Fruit fly (Drosophila melanogaster) whole organism, embryonic: Measurements from ENCODE around the gene p-cup.

Experiments used
- Ada2b ChIP-seq: fragments of 200-800 bp; sonication (Bioruptor generic); IDR thresholded peaks from 2 replicates; pipeline ENCODE4 v1.3.6; 2022; ENCODE audit warnings: missing biosample characterization, missing genetic modification characterization
- CG15479 ChIP-seq: fragments of 200-800 bp; sonication (Bioruptor generic); optimal IDR thresholded peaks from 3 replicates; lab custom pipeline; 2019; ENCODE audit warnings: missing biosample characterization, mild to moderate bottlenecking, missing genetic modification characterization, moderate library complexity
- CG5245 ChIP-seq: fragments of 200-800 bp; sonication (Bioruptor generic); optimal IDR thresholded peaks from 3 replicates; lab custom pipeline; 2016; ENCODE audit warnings: missing biosample characterization, missing genetic modification characterization
- ab ChIP-seq: fragments of 200-800 bp; sonication (Bioruptor generic); optimal IDR thresholded peaks from 2 replicates; lab custom pipeline; 2016; ENCODE audit warnings: missing biosample characterization, missing genetic modification characterization
- exex ChIP-seq: fragments of 200-800 bp; sonication (Bioruptor generic); optimal IDR thresholded peaks from 4 replicates; lab custom pipeline; 2018; ENCODE audit warnings: missing biosample characterization, mild to moderate bottlenecking, missing genetic modification characterization, moderate library complexity
- gsb ChIP-seq: fragments of 200-800 bp; sonication (Bioruptor generic); IDR thresholded peaks from 2 replicates; pipeline ENCODE4 v1.3.6; 2022; ENCODE audit warnings: missing biosample characterization, missing genetic modification characterization
- scrt ChIP-seq: fragments of 200-800 bp; sonication (Bioruptor generic); optimal IDR thresholded peaks from 2 replicates; lab custom pipeline; 2018; ENCODE audit warnings: missing biosample characterization, mild to moderate bottlenecking, missing genetic modification characterization, moderate library complexity
- vfl ChIP-seq: fragments of 200-800 bp; sonication (Bioruptor generic); optimal IDR thresholded peaks from 2 replicates; lab custom pipeline; 2016; ENCODE audit warnings: missing biosample characterization, missing genetic modification characterization

DNA sequence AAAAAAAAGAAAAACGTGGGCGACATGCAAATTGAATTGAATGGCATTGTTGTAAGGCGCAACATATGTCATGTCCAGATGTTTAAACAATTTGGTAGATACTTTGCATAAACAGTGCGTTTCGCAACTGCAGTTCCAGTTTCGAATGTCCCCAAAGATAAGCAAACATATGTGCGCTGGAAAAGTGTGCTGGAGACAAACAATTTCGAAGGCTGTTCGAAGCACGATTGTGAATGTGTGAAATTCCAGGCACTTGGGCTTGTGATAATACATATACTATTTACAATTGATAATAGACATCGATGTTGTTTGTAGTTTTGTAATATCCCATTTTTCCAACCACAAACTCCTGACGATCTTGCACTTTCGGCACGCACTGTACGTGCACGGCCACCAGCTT is 34.2 kb upstream of the p-cup start:
- no peak for TF ChIP-seq CG5245 (GFP tag; lab: Kevin White, UChicago)
- TF ChIP-seq scrt (GFP tag; lab: Kevin White, UChicago), result no peak
- TF ChIP-seq gsb (GFP tag; lab: Robert Waterston, UW), result no peak
- no peak for TF ChIP-seq ab (GFP tag; lab: Kevin White, UChicago)
- no peak for TF ChIP-seq exex
- 0 out of 2 replicates have a peak, but pooled peaks have one; percentile 6 for TF ChIP-seq Ada2b (GFP tag; lab: Robert Waterston, UW)
- no peak for TF ChIP-seq vfl (GFP tag; lab: Kevin White, UChicago)
- TF ChIP-seq CG15479 (GFP tag; lab: Kevin White, UChicago), result no peak
